Worm (Caenorhabditis elegans): ENCODE data around the gene bbs-4.

DNA sequence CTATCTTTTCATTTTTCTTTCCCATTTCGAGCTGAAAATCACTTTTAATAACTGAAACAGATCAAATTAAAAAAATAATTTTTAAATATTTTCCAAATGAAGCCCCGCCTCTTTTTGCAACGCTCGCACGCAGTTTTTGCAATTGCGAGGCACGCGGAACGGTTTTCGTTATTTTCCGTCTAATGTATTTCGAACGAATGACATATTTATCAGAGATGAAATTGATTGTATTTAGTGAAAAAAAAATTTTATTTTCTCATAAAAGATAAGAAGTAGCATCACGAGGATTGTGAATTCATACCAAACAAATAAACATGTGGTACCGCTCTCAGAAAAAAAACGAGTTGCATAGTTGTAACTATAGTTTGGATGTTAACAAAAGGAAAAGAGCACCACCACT is 17.9 kb upstream of the bbs-4 start, which contains the start of gene rpac-19:
- TF ChIP-seq fos-1 (tag; optimal IDR thresholded peaks at IDR 0.05) (no peak), mdl-1 (tag; optimal IDR thresholded peaks at IDR 0.05) (no peak)
